Worm (Caenorhabditis elegans) whole organism, young adult: ENCODE measurements around the gene B0222.15.

Experiments used
- C06A6.2 ChIP-seq: fragments of 200-800 bp; sonication (Bioruptor generic); conservative IDR thresholded peaks from 2 replicates; pipeline ENCODE4 v1.3.6; 2022; ENCODE audit warnings: missing genetic modification characterization, missing compliant biosample characterization
- ets-4 ChIP-seq: fragments of 200-800 bp; sonication (Bioruptor generic); optimal IDR thresholded peaks from 2 replicates; lab custom pipeline; 2018; ENCODE audit warnings: mild to moderate bottlenecking, missing genetic modification characterization, missing compliant biosample characterization
- hrde-1 ChIP-seq: sonication (generic microtip); optimal IDR thresholded peaks from 2 replicates; lab custom pipeline; 2016; ENCODE audit warnings: missing genetic modification characterization, mild to moderate bottlenecking, missing compliant biosample characterization, moderate library complexity, missing genotype, missing genetic modification reagents, borderline replicate concordance
- hsf-1 ChIP-seq: fragments of 200-800 bp; sonication (Bioruptor generic); IDR thresholded peaks from 2 replicates; pipeline ENCODE4 v1.3.6; 2022; ENCODE audit warnings: missing genetic modification reagents, missing genetic modification characterization, missing compliant biosample characterization
- lir-1 ChIP-seq: fragments of 200-800 bp; sonication (Bioruptor generic); conservative IDR thresholded peaks from 2 replicates; pipeline ENCODE4 v1.3.6; 2022; ENCODE audit warnings: missing genetic modification reagents, missing genetic modification characterization, missing compliant biosample characterization
- pha-4 ChIP-seq: fragments of 150-350 bp; sonication (generic microtip); optimal IDR thresholded peaks from 2 replicates; lab custom pipeline; 2014; ENCODE audit warnings: missing biosample characterization, missing genetic modification reagents, missing genetic modification characterization
- repo-1 ChIP-seq: sonication (generic microtip); optimal IDR thresholded peaks from 2 replicates; lab custom pipeline; 2017; ENCODE audit warnings: mild to moderate bottlenecking, missing genetic modification characterization, missing compliant biosample characterization

- TF ChIP-seq hrde-1 (no peak), C06A6.2 (GFP tag; lab: Robert Waterston, UW) (no peak), repo-1 (no peak), ets-4 (GFP tag; lab: Kevin White, UChicago) (no peak), pha-4 (tag; lab: Kevin White, UChicago) (no peak), lir-1 (GFP tag; lab: Robert Waterston, UW) (no peak), hsf-1 (GFP tag; lab: Robert Waterston, UW) (no peak)
Measured at ce11 chrV:9160224-9160886, 3.8 kb upstream of the B0222.15 start, which contains the start of gene col-144.
